Worm (Caenorhabditis elegans): ENCODE measurements around the gene W10G11.3.

W10G11.3 gene

DNA sequence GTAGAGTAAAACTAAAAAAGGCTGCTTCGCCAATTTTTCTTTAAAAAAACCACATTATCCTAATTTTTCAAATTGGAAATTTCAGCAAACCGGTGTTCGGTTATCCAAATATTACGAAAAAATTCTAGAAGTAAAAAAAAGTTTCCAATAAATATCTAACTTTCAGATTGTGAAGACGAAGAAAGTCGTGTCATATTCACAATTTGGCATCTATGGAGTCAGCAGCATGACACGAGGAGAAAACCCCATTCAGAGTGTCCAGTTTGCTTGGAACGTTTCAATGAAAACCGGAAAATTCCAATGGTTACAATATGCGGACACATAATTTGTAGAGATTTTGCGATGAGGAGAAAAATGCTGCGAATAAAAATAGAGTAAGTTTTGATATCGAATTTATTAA, 33.0 kb upstream of the W10G11.3 start, which contains the start of gene Y49F6A.12:
TSS of gene Y49F6A.12 (plus strand) at position 301 of the 400 bp plus-strand sequence.
- TF ChIP-seq ceh-88 (GFP tag; IDR thresholded peaks at IDR 0.05) (no peak), zip-4 (GFP tag; optimal IDR thresholded peaks at IDR 0.05) (no peak), lsy-2 (tag; optimal IDR thresholded peaks at IDR 0.05) (no peak), nhr-19 (GFP tag; conservative IDR thresholded peaks at IDR 0.05) (no peak), nhr-237 (tag; optimal IDR thresholded peaks at IDR 0.05) (no peak), lir-3 (tag; optimal IDR thresholded peaks at IDR 0.05; ENCODE audit: poor library complexity) (no peak), efl-1 (optimal IDR thresholded peaks at IDR 0.05) (no peak), efl-1 (GFP tag; optimal IDR thresholded peaks at IDR 0.05 in 1 of 2) (no peak), mdl-1 (tag; optimal IDR thresholded peaks at IDR 0.05) (no peak), lin-13 (GFP tag; optimal IDR thresholded peaks at IDR 0.05) (no peak), aha-1 (tag; optimal IDR thresholded peaks at IDR 0.05) (no peak), nhr-47 (tag; optimal IDR thresholded peaks at IDR 0.05) (no peak), fkh-8 (tag; optimal IDR thresholded peaks at IDR 0.05) (no peak), nhr-84 (tag; optimal IDR thresholded peaks at IDR 0.05) (no peak), dsc-1 (tag; optimal IDR thresholded peaks at IDR 0.05) (no peak), ces-1 (GFP tag; optimal IDR thresholded peaks at IDR 0.05) (no peak), nhr-76 (tag; optimal IDR thresholded peaks at IDR 0.05) (no peak), sox-4 (tag; optimal IDR thresholded peaks at IDR 0.05) (no peak), unc-86 (tag; optimal IDR thresholded peaks at IDR 0.05) (no peak), ceh-90 (tag; optimal IDR thresholded peaks at IDR 0.05) (no peak), zag-1 (tag; optimal IDR thresholded peaks at IDR 0.05) (no peak)

DNA sequence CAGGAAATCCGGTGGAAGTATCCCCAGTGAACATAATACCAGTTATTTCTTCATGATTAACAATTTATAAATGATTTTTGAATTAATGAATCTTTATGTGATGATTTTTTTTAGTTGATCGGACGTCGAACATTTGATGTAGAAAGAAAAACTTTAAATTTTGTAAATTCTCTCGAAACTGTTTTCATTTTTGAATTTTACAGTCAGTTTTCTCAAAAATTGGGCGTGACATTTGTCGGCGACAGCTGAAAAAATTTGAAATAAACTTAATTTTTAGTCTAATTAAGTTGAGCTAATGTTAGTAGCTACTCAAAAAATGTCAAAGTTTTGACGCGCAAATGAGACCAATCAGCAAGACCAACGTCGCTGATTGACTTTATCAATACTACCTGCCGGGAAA, 21.1 kb upstream of the W10G11.3 start, which contains the start of gene srh-60:
TSS of gene srh-60 (plus strand) at position 301 of the 400 bp plus-strand sequence.
- TF ChIP-seq zip-4 (GFP tag; optimal IDR thresholded peaks at IDR 0.05): no peak
- no peak for TF ChIP-seq fkh-8 (tag; optimal IDR thresholded peaks at IDR 0.05)
- TF ChIP-seq hpl-2 (GFP tag; optimal IDR thresholded peaks at IDR 0.05): no peak
- TF ChIP-seq ces-1 (GFP tag; optimal IDR thresholded peaks at IDR 0.05): no peak
- TF ChIP-seq mep-1 (tag; optimal IDR thresholded peaks at IDR 0.05): no peak
- TF ChIP-seq ceh-82 (tag; optimal IDR thresholded peaks at IDR 0.05): no peak
- TF ChIP-seq nhr-90 (tag; optimal IDR thresholded peaks at IDR 0.05; ENCODE audit: poor library complexity): no peak
- TF ChIP-seq nhr-12 (tag; optimal IDR thresholded peaks at IDR 0.05): no peak
- no peak for TF ChIP-seq nhr-77 (tag; optimal IDR thresholded peaks at IDR 0.05)
- TF ChIP-seq sup-37 (GFP tag; optimal IDR thresholded peaks at IDR 0.05): no peak
- no peak for TF ChIP-seq ama-1 (optimal IDR thresholded peaks at IDR 0.05)
- no peak for TF ChIP-seq lin-15B (tag; optimal IDR thresholded peaks at IDR 0.05)
- no peak for TF ChIP-seq unc-62 (GFP tag; optimal IDR thresholded peaks at IDR 0.05)
- no peak for TF ChIP-seq elt-2 (tag; optimal IDR thresholded peaks at IDR 0.05)

ce11 chrII:3581752-3582151, 19.4 kb upstream of the W10G11.3 start, which contains the start of gene srh-59:
srh-59 (plus strand) TSS chrII:3582052.
- TF ChIP-seq xbp-1 (tag; optimal IDR thresholded peaks at IDR 0.05) (no peak), pqm-1 (tag; optimal IDR thresholded peaks at IDR 0.05) (no peak), ceh-82 (tag; optimal IDR thresholded peaks at IDR 0.05) (no peak), tbx-2 (tag; optimal IDR thresholded peaks at IDR 0.05) (no peak)

- TF ChIP-seq sptf-1 (tag; optimal IDR thresholded peaks at IDR 0.05) (no peak), unc-62 (GFP tag; optimal IDR thresholded peaks at IDR 0.05) (no peak), fkh-10 (GFP tag; optimal IDR thresholded peaks at IDR 0.05) (no peak), alr-1 (tag; optimal IDR thresholded peaks at IDR 0.05; ENCODE audit: borderline replicate concordance) (no peak), nhr-28 (tag; optimal IDR thresholded peaks at IDR 0.05) (no peak), nhr-85 (tag) (no peak), fos-1 (tag; optimal IDR thresholded peaks at IDR 0.05) (no peak), lin-35 (GFP tag; optimal IDR thresholded peaks at IDR 0.05) (no peak), ceh-63 (GFP tag; optimal IDR thresholded peaks at IDR 0.05) (no peak), hlh-4 (tag; optimal IDR thresholded peaks at IDR 0.05) (no peak), egl-13 (tag; optimal IDR thresholded peaks at IDR 0.05) (no peak), irx-1 (tag; optimal IDR thresholded peaks at IDR 0.05) (no peak), aha-1 (tag; optimal IDR thresholded peaks at IDR 0.05) (no peak), ces-1 (GFP tag; optimal IDR thresholded peaks at IDR 0.05) (no peak), sox-4 (tag; optimal IDR thresholded peaks at IDR 0.05) (no peak), pag-3 (tag; optimal IDR thresholded peaks at IDR 0.05; ENCODE audit: borderline replicate concordance, insufficient read depth) (no peak), elt-2 (tag; optimal IDR thresholded peaks at IDR 0.05) (no peak), C04F5.9 (tag; optimal IDR thresholded peaks at IDR 0.05) (no peak), ama-1 (optimal IDR thresholded peaks at IDR 0.05) (no peak)
These were observed 17.4 kb upstream of the W10G11.3 start, which contains the start of gene clec-134 for ce11 chrII:3579767-3580166. clec-134 (plus strand) TSS chrII:3580067.

All from whole organism, L1 larva.